Worm (Caenorhabditis elegans) whole organism, L2 larva: ENCODE results near the gene mdt-26.

Experiments
- C34F6.9 ChIP-seq: fragments of 150-350 bp; optimal IDR thresholded peaks from 2 replicates; lab custom pipeline; 2014; ENCODE audit warnings: missing biosample characterization, missing genetic modification characterization
- F13H6.1 ChIP-seq: sonication (generic microtip); optimal IDR thresholded peaks from 2 replicates; lab custom pipeline; 2016; ENCODE audit warnings: missing genetic modification characterization, missing compliant biosample characterization
- R02D3.7 ChIP-seq: fragments of 150-350 bp; optimal IDR thresholded peaks from 2 replicates; lab custom pipeline; 2014; ENCODE audit warnings: missing biosample characterization, missing genetic modification characterization
- Y55F3AM.14 ChIP-seq: fragments of 200-800 bp; sonication (Bioruptor generic); optimal IDR thresholded peaks from 2 replicates; lab custom pipeline; 2018; ENCODE audit warnings: mild to moderate bottlenecking, missing genetic modification characterization, missing compliant biosample characterization
- ZK546.5 ChIP-seq: sonication (generic microtip); optimal IDR thresholded peaks from 2 replicates; lab custom pipeline; 2017; ENCODE audit warnings: missing biosample characterization, missing genetic modification characterization
- aly-2 ChIP-seq: fragments of 150-350 bp; optimal IDR thresholded peaks from 2 replicates; lab custom pipeline; 2014; ENCODE audit warnings: missing biosample characterization, missing genetic modification characterization
- ama-1 ChIP-seq: fragments of 150-350 bp; optimal IDR thresholded peaks from 2 replicates; lab custom pipeline; 2018; ENCODE audit warnings: inconsistent platforms
- blmp-1 ChIP-seq: sonication (generic microtip); optimal IDR thresholded peaks from 2 replicates; lab custom pipeline; 2017; ENCODE audit warnings: missing genetic modification characterization, mild to moderate bottlenecking, missing compliant biosample characterization, antibody characterized with exemption, moderate library complexity; ENCODE audit not compliant: insufficient read depth
- ceh-16 ChIP-seq: fragments of 150-350 bp; optimal IDR thresholded peaks from 2 replicates; lab custom pipeline; 2014; ENCODE audit warnings: missing biosample characterization, missing genetic modification characterization
- crh-2 ChIP-seq: sonication (generic microtip); optimal IDR thresholded peaks from 2 replicates; lab custom pipeline; 2017; ENCODE audit warnings: missing biosample characterization, missing genetic modification characterization
- dmd-4 ChIP-seq: sonication (generic microtip); optimal IDR thresholded peaks from 2 replicates; lab custom pipeline; 2017; ENCODE audit warnings: missing biosample characterization, missing genetic modification characterization
- egl-27 ChIP-seq: sonication (generic microtip); optimal IDR thresholded peaks from 3 replicates; lab custom pipeline; 2017; ENCODE audit warnings: missing biosample characterization, missing genetic modification reagents, missing genetic modification characterization
- elt-1 ChIP-seq: fragments of 150-350 bp; optimal IDR thresholded peaks from 2 replicates; lab custom pipeline; 2014; ENCODE audit warnings: missing biosample characterization, missing genetic modification characterization
- fos-1 ChIP-seq: fragments of 150-350 bp; optimal IDR thresholded peaks from 2 replicates; lab custom pipeline; 2014; ENCODE audit warnings: missing biosample characterization, missing genetic modification characterization
- gmeb-1 ChIP-seq: fragments of 150-350 bp; optimal IDR thresholded peaks from 2 replicates; lab custom pipeline; 2014; ENCODE audit warnings: missing biosample characterization, missing genetic modification characterization
- lin-11 ChIP-seq: fragments of 150-350 bp; sonication (generic microtip); optimal IDR thresholded peaks from 2 replicates; lab custom pipeline; 2014; ENCODE audit warnings: missing biosample characterization, missing genetic modification characterization, inconsistent platforms, mixed read lengths
- lin-13 ChIP-seq: fragments of 150-350 bp; optimal IDR thresholded peaks from 2 replicates; lab custom pipeline; 2014; ENCODE audit warnings: missing biosample characterization, missing genetic modification reagents, missing genetic modification characterization
- lin-39 ChIP-seq: fragments of 150-350 bp; optimal IDR thresholded peaks from 2 replicates; lab custom pipeline; 2014; ENCODE audit warnings: missing biosample characterization, missing genetic modification reagents, missing genetic modification characterization
- lsy-2 ChIP-seq, 2 experiments: fragments of 150-350 bp in 1 of 2; sonication (generic microtip) in 1 of 2; optimal IDR thresholded peaks; 2 replicates each; lab custom pipeline; 2014 to 2017; ENCODE audit warnings: missing biosample characterization in 2 of 2, missing genetic modification characterization in 2 of 2
- mab-5 ChIP-seq: fragments of 150-350 bp; optimal IDR thresholded peaks from 2 replicates; lab custom pipeline; 2014; ENCODE audit warnings: missing biosample characterization, missing genetic modification characterization
- mbf-1 ChIP-seq: sonication (generic microtip); optimal IDR thresholded peaks from 2 replicates; lab custom pipeline; 2017; ENCODE audit warnings: missing biosample characterization, missing genetic modification characterization
- mdl-1 ChIP-seq, 2 experiments: fragments of 150-350 bp in 1 of 2; sonication (generic microtip) in 1 of 2; optimal IDR thresholded peaks; 2 replicates each; lab custom pipeline; 2017; ENCODE audit warnings: missing biosample characterization in 2 of 2, missing genetic modification characterization in 2 of 2
- nhr-10 ChIP-seq: sonication (generic microtip); optimal IDR thresholded peaks from 2 replicates; lab custom pipeline; 2017; ENCODE audit warnings: missing biosample characterization, missing genetic modification characterization
- nhr-11 ChIP-seq: fragments of 150-350 bp; optimal IDR thresholded peaks from 2 replicates; lab custom pipeline; 2014; ENCODE audit warnings: missing biosample characterization, missing genetic modification characterization
- nhr-12 ChIP-seq: fragments of 150-350 bp; optimal IDR thresholded peaks from 2 replicates; lab custom pipeline; 2014; ENCODE audit warnings: missing biosample characterization, missing genetic modification characterization
- nhr-129 ChIP-seq: fragments of 150-350 bp; optimal IDR thresholded peaks from 2 replicates; lab custom pipeline; 2014; ENCODE audit warnings: missing biosample characterization, missing genetic modification characterization
- nhr-21 ChIP-seq: fragments of 150-350 bp; optimal IDR thresholded peaks from 2 replicates; lab custom pipeline; 2014; ENCODE audit warnings: missing biosample characterization, missing genetic modification characterization
- nhr-23 ChIP-seq: fragments of 150-350 bp; optimal IDR thresholded peaks from 2 replicates; lab custom pipeline; 2014; ENCODE audit warnings: missing biosample characterization, missing genetic modification reagents, missing genetic modification characterization
- nhr-237 ChIP-seq: fragments of 150-350 bp; optimal IDR thresholded peaks from 2 replicates; lab custom pipeline; 2014; ENCODE audit warnings: missing biosample characterization, missing genetic modification characterization
- nhr-25 ChIP-seq: fragments of 150-350 bp; sonication (generic microtip); optimal IDR thresholded peaks from 3 replicates; lab custom pipeline; 2014; ENCODE audit warnings: missing biosample characterization, missing genetic modification characterization
- peb-1 ChIP-seq: fragments of 150-350 bp; optimal IDR thresholded peaks from 2 replicates; lab custom pipeline; 2014; ENCODE audit warnings: missing biosample characterization, missing genetic modification characterization
- skn-1 ChIP-seq: sonication (generic microtip); optimal IDR thresholded peaks from 2 replicates; lab custom pipeline; 2017; ENCODE audit warnings: missing biosample characterization, missing genetic modification characterization
- sma-3 ChIP-seq: sonication (generic microtip); optimal IDR thresholded peaks from 2 replicates; lab custom pipeline; 2016; ENCODE audit warnings: missing genetic modification reagents, missing genetic modification characterization, missing compliant biosample characterization
- sma-9 ChIP-seq, 2 experiments: fragments of 150-350 bp in 1 of 2; sonication (generic microtip) in 1 of 2; optimal IDR thresholded peaks; 2 replicates each; lab custom pipeline; 2014 to 2016; ENCODE audit warnings: missing genetic modification characterization in 2 of 2, mild to moderate bottlenecking in 1 of 2, missing biosample characterization in 1 of 2, missing compliant biosample characterization in 1 of 2, missing genetic modification reagents in 1 of 2, moderate library complexity in 1 of 2
- snpc-4 ChIP-seq: fragments of 150-350 bp; optimal IDR thresholded peaks from 2 replicates; lab custom pipeline; 2014; ENCODE audit warnings: missing biosample characterization, missing genetic modification characterization
- unc-39 ChIP-seq: fragments of 150-350 bp; optimal IDR thresholded peaks from 2 replicates; lab custom pipeline; 2014; ENCODE audit warnings: missing biosample characterization, missing genetic modification characterization
- unc-55 ChIP-seq: fragments of 150-350 bp; sonication (generic microtip); optimal IDR thresholded peaks from 3 replicates; lab custom pipeline; 2014; ENCODE audit warnings: missing biosample characterization, missing genetic modification reagents, missing genetic modification characterization
- ztf-1 ChIP-seq: fragments of 200-800 bp; sonication (Bioruptor generic); conservative IDR thresholded peaks from 2 replicates; pipeline ENCODE4 v1.3.6; 2022; ENCODE audit warnings: missing genetic modification characterization, missing compliant biosample characterization
- ztf-11 ChIP-seq: sonication (generic microtip); optimal IDR thresholded peaks from 2 replicates; lab custom pipeline; 2017; ENCODE audit warnings: missing biosample characterization, missing genetic modification characterization
- ztf-4 ChIP-seq: fragments of 150-350 bp; optimal IDR thresholded peaks from 2 replicates; lab custom pipeline; 2014; ENCODE audit warnings: missing biosample characterization, missing genetic modification characterization

mdt-26 gene

DNA sequence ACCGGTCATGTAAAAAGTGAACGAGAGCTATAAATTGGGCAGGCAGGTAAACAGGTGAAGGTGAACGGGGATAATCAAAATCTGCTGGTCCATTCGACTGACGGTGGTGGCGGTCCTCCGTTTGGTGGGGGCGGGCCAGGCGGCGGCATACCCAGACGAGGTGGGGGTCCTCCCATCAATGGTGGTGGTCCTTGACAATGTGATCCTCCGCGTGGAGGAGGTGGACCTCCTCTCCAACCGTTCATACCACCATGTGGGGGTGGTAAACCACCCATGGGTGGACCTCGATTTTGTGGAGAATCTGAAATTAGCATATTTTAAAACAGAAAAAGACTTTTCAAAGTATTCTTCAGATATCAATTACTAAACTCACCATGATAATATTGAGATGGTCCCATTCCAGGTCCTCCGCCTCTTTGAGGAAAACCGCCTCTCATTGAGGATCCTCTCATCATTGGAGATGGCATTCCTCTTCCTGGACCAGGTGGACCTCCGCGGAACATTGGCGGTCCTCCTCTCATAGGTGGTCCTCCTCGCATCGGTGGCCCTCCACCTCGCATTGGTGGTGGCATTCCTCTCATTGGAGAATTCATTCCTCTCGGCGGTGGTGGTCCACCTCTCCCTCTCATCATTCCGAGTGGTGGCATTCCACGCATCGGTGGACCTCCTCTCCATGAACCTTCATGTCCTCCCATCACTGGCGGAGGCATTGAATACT lies 20.5 kb upstream of the mdt-26 start:
- TF ChIP-seq nhr-237 (tag; lab: Kevin White, UChicago) (no peak), ama-1 (lab: Kevin White, UChicago) (no peak), nhr-23 (no peak), lin-13 (no peak), sma-9 (GFP tag; optimal IDR thresholded peaks at IDR 0.05; lab: Kevin White, UChicago) (no peak), sma-9 (tag; optimal IDR thresholded peaks at IDR 0.05; lab: Kevin White, UChicago) (no peak), lsy-2 (tag; optimal IDR thresholded peaks at IDR 0.05; lab: Kevin White, UChicago) (no peak), skn-1 (no peak)

ce11 chrII:5642110-5642509 lies 18.9 kb upstream of the mdt-26 start:
- TF ChIP-seq lin-13 (no peak), ceh-16 (tag; lab: Kevin White, UChicago) (no peak), lsy-2 (tag; optimal IDR thresholded peaks at IDR 0.05; lab: Kevin White, UChicago) (no peak), dmd-4 (no peak), crh-2 (tag; lab: Kevin White, UChicago) (no peak), Y55F3AM.14 (no peak), mbf-1 (tag; lab: Kevin White, UChicago) (no peak), nhr-11 (tag; lab: Kevin White, UChicago) (no peak)

ce11 chrII:5646942-5647341 lies 14.0 kb upstream of the mdt-26 start, which contains the start of gene F59E12.9:
Gene F59E12.9 (minus strand): TSS chrII:5647042.
- TF ChIP-seq nhr-11 (tag; lab: Kevin White, UChicago) (no peak), blmp-1 (no peak), nhr-23 (no peak), crh-2 (tag; lab: Kevin White, UChicago) (no peak), dmd-4 (no peak), ZK546.5 (no peak), lin-39 (tag; lab: Kevin White, UChicago) (no peak), mdl-1 (tag; optimal IDR thresholded peaks at IDR 0.05; lab: Kevin White, UChicago) (no peak), ztf-11 (no peak), peb-1 (tag; lab: Kevin White, UChicago) (no peak), snpc-4 (tag; lab: Kevin White, UChicago) (no peak), nhr-21 (tag; lab: Kevin White, UChicago) (no peak), mab-5 (tag; lab: Kevin White, UChicago) (no peak), ztf-4 (tag; lab: Kevin White, UChicago) (no peak)
- TF ChIP-seq, all 48 proteins: peak for 0

ce11 chrII:5648272-5648671 lies 12.7 kb upstream of the mdt-26 start, which contains the start of gene ddl-1:
Gene ddl-1 (minus strand): TSS chrII:5648372.
- TF ChIP-seq C34F6.9 (no peak), R02D3.7 (tag; lab: Kevin White, UChicago) (no peak), nhr-23 (no peak), elt-1 (tag; lab: Kevin White, UChicago) (no peak), ztf-1 (GFP tag; lab: Robert Waterston, UW) (no peak), nhr-129 (tag; lab: Kevin White, UChicago) (no peak), nhr-10 (tag; lab: Kevin White, UChicago) (no peak), egl-27 (no peak), lin-11 (tag; lab: Kevin White, UChicago) (no peak), crh-2 (tag; lab: Kevin White, UChicago) (no peak), sma-3 (GFP tag; lab: Kevin White, UChicago) (no peak), mdl-1 (tag; optimal IDR thresholded peaks at IDR 0.05; lab: Kevin White, UChicago) (no peak), nhr-25 (tag; lab: Kevin White, UChicago) (no peak)

DNA sequence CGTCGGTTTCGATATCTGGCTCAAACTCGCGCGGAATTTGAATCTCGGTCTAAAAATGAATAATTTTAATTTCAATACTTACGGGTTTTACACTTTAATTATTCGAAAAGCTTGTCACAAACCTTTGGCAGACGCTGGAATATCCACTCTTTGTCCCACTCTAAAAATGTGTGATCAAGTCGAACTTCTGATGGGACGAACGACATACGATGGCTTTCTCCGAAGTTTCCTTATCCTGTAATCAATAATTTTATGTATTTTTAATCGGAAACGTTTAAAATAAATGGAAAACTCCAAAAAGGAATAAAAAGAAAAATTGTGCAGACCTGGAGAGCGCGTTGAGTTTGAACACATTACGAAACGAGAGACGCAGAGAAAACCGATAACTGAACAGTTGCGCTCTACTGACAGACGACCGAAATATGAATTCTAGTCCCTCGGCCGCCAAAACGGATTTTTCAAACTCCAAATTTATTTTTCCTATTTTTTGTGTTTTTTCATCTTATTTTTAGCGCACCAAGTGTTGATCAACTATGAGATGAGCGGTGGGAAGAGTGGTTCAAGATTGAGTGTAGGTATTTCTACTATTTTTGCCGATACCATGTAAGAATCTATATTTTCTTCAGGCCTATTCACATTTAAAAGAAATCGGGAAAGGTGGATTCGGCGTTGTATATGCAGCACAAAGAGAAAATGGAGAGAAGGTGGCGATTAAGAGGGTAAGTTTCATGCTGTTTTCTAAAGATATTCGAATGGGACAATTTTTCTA lies 11.6 kb upstream of the mdt-26 start, which contains the start of the genes sam-4, F59E12.17 and zyg-1:
Gene sam-4 (minus strand): TSS at position 51 of the 769 bp plus-strand sequence.
Gene F59E12.17 (minus strand): TSS at position 235 of the 769 bp plus-strand sequence.
Gene zyg-1 (plus strand): TSS at position 513 of the 769 bp plus-strand sequence.
- TF ChIP-seq sma-9 (GFP tag; optimal IDR thresholded peaks at IDR 0.05; lab: Kevin White, UChicago) (no peak), sma-9 (tag; optimal IDR thresholded peaks at IDR 0.05; lab: Kevin White, UChicago) (no peak), gmeb-1 (tag; lab: Kevin White, UChicago) (peak; percentile 53), lsy-2 (tag; optimal IDR thresholded peaks at IDR 0.05; lab: Kevin White, UChicago) (peak in 1 of 2 experiments; percentile 81), snpc-4 (tag; lab: Kevin White, UChicago) (peak; percentile 20), fos-1 (tag; lab: Kevin White, UChicago) (peak; percentile 41), aly-2 (tag; lab: Kevin White, UChicago) (no peak), unc-55 (peak; percentile 93), F13H6.1 (peak; percentile 20), unc-39 (no peak), nhr-129 (tag; lab: Kevin White, UChicago) (peak; percentile 78), nhr-12 (tag; lab: Kevin White, UChicago) (no peak), ZK546.5 (no peak), egl-27 (no peak), sma-3 (GFP tag; lab: Kevin White, UChicago) (peak; percentile 42), C34F6.9 (peak; percentile 84), ama-1 (lab: Kevin White, UChicago) (no peak), crh-2 (tag; lab: Kevin White, UChicago) (peak; percentile 56)
- TF ChIP-seq, all 48 proteins: peak for 10
